Worm (Caenorhabditis elegans): ENCODE data around the gene F21D12.2.

- TF ChIP-seq ceh-82 (tag; optimal IDR thresholded peaks at IDR 0.05) (no peak), daf-12 (tag; optimal IDR thresholded peaks at IDR 0.05) (no peak)
Observed at ce11 chrII:7323925-7324324, 6.4 kb downstream of the F21D12.2 start, which contains the start of gene F21D12.3.

All from whole organism, L3 larva.